Worm (Caenorhabditis elegans) whole organism, L4/young adult: Measurements from ENCODE around the gene msp-65.
"Not testable (repeated sequence)": the region's sequence is repeated elsewhere in the genome, so short reads cannot be mapped to it uniquely, and the experiment has no call there.

Experiments used
- W03F9.2 ChIP-seq: fragments of 150-350 bp; optimal IDR thresholded peaks from 2 replicates; lab custom pipeline; 2014; ENCODE audit warnings: missing biosample characterization, missing genetic modification characterization
- dao-5 ChIP-seq: sonication (generic microtip); optimal IDR thresholded peaks from 2 replicates; lab custom pipeline; 2016; ENCODE audit warnings: missing genotype, missing genetic modification characterization, moderate library complexity, missing compliant biosample characterization
- him-1 ChIP-seq: sonication (generic microtip); optimal IDR thresholded peaks from 2 replicates; lab custom pipeline; 2016; ENCODE audit warnings: missing genotype, missing genetic modification reagents, missing genetic modification characterization, missing compliant biosample characterization

ce11 chrIV:5350480-5351193 lies 34.3 kb downstream of the msp-65 start, which contains the start of gene gba-4:
- not testable (repeated sequence) for TF ChIP-seq W03F9.2, him-1, dao-5
